Worm (Caenorhabditis elegans) whole organism, mixed stage, embryonic: ENCODE data around the gene C08F11.3.
"Not testable (repeated sequence)": the region's sequence is repeated elsewhere in the genome, so short reads cannot be mapped to it uniquely, and the experiment has no call there.

ENCODE experiments used
- bed-3 ChIP-seq: fragments of 200-800 bp; sonication (Bioruptor generic); optimal IDR thresholded peaks from 3 replicates; lab custom pipeline; 2018; ENCODE audit warnings: mild to moderate bottlenecking, missing genetic modification characterization, moderate library complexity, missing compliant biosample characterization
- blmp-1 ChIP-seq: fragments of 150-350 bp; optimal IDR thresholded peaks from 2 replicates; lab custom pipeline; 2014; ENCODE audit warnings: missing biosample characterization, missing genetic modification characterization
- ceh-39 ChIP-seq: fragments of 150-350 bp; optimal IDR thresholded peaks from 2 replicates; lab custom pipeline; 2014; ENCODE audit warnings: missing biosample characterization, missing genetic modification characterization
- ceh-43 ChIP-seq: fragments of 200-800 bp; sonication (Bioruptor generic); optimal IDR thresholded peaks from 2 replicates; lab custom pipeline; 2018; ENCODE audit warnings: mild to moderate bottlenecking, missing genetic modification characterization, moderate library complexity, missing compliant biosample characterization
- ces-1 ChIP-seq: fragments of 150-350 bp; optimal IDR thresholded peaks from 2 replicates; lab custom pipeline; 2014; ENCODE audit warnings: missing biosample characterization, missing genetic modification reagents, missing genetic modification characterization
- cnd-1 ChIP-seq: fragments of 200-800 bp; sonication (Bioruptor generic); optimal IDR thresholded peaks from 2 replicates; lab custom pipeline; 2018; ENCODE audit warnings: mild to moderate bottlenecking, missing genetic modification characterization, missing compliant biosample characterization
- drap-1 ChIP-seq: fragments of 200-800 bp; sonication (Bioruptor generic); optimal IDR thresholded peaks from 3 replicates; lab custom pipeline; 2018; ENCODE audit warnings: mild to moderate bottlenecking, missing genetic modification characterization, missing compliant biosample characterization
- elt-1 ChIP-seq: sonication (generic microtip); optimal IDR thresholded peaks from 2 replicates; lab custom pipeline; 2017; ENCODE audit warnings: missing genetic modification characterization, mild to moderate bottlenecking, missing compliant biosample characterization, antibody characterized with exemption, moderate library complexity, borderline replicate concordance; ENCODE audit not compliant: insufficient read depth
- elt-3 ChIP-seq: fragments of 150-350 bp; optimal IDR thresholded peaks from 2 replicates; lab custom pipeline; 2014; ENCODE audit warnings: missing biosample characterization, missing genetic modification characterization
- ham-2 ChIP-seq: fragments of 200-800 bp; sonication (Bioruptor generic); optimal IDR thresholded peaks from 2 replicates; lab custom pipeline; 2018; ENCODE audit warnings: mild to moderate bottlenecking, missing genetic modification characterization, missing compliant biosample characterization
- hlh-1 ChIP-seq: fragments of 150-350 bp; optimal IDR thresholded peaks from 2 replicates; lab custom pipeline; 2014; ENCODE audit warnings: missing biosample characterization, missing genetic modification reagents, missing genetic modification characterization
- lin-13 ChIP-seq: fragments of 150-350 bp; optimal IDR thresholded peaks from 2 replicates; lab custom pipeline; 2014; ENCODE audit warnings: missing biosample characterization, missing genetic modification characterization
- lsy-2 ChIP-seq: fragments of 150-350 bp; optimal IDR thresholded peaks from 2 replicates; lab custom pipeline; 2014; ENCODE audit warnings: missing biosample characterization, missing genetic modification characterization
- mab-5 ChIP-seq: fragments of 150-350 bp; optimal IDR thresholded peaks from 2 replicates; lab custom pipeline; 2014; ENCODE audit warnings: missing biosample characterization, missing genetic modification characterization
- mep-1 ChIP-seq: fragments of 150-350 bp; optimal IDR thresholded peaks from 2 replicates; lab custom pipeline; 2017; ENCODE audit warnings: missing biosample characterization, missing genetic modification reagents, missing genetic modification characterization, inconsistent platforms
- mls-2 ChIP-seq: sonication (generic microtip); optimal IDR thresholded peaks from 2 replicates; lab custom pipeline; 2016; ENCODE audit warnings: mild to moderate bottlenecking, missing genetic modification characterization, moderate library complexity, missing compliant biosample characterization
- nhr-12 ChIP-seq: fragments of 150-350 bp; optimal IDR thresholded peaks from 2 replicates; lab custom pipeline; 2014; ENCODE audit warnings: missing biosample characterization, missing genetic modification characterization
- nhr-2 ChIP-seq: fragments of 150-350 bp; optimal IDR thresholded peaks from 2 replicates; lab custom pipeline; 2014; ENCODE audit warnings: missing biosample characterization, missing genetic modification characterization
- nhr-237 ChIP-seq: fragments of 150-350 bp; optimal IDR thresholded peaks from 2 replicates; lab custom pipeline; 2014; ENCODE audit warnings: missing biosample characterization, missing genetic modification characterization
- nhr-28 ChIP-seq: fragments of 150-350 bp; optimal IDR thresholded peaks from 2 replicates; lab custom pipeline; 2014; ENCODE audit warnings: missing biosample characterization, missing genetic modification characterization
- nhr-76 ChIP-seq: sonication (generic microtip); optimal IDR thresholded peaks from 2 replicates; lab custom pipeline; 2017; ENCODE audit warnings: missing biosample characterization, missing genetic modification characterization
- pha-4 ChIP-seq: fragments of 150-350 bp; optimal IDR thresholded peaks from 2 replicates; lab custom pipeline; 2018; ENCODE audit warnings: missing biosample characterization, missing genetic modification reagents, missing genetic modification characterization
- sem-2 ChIP-seq: fragments of 200-800 bp; sonication (Bioruptor generic); optimal IDR thresholded peaks from 2 replicates; lab custom pipeline; 2018; ENCODE audit warnings: mild to moderate bottlenecking, missing genetic modification characterization, missing compliant biosample characterization
- snpc-4 ChIP-seq: fragments of 150-350 bp; optimal IDR thresholded peaks from 2 replicates; lab custom pipeline; 2014; ENCODE audit warnings: missing biosample characterization, missing genetic modification characterization
- sptf-1 ChIP-seq: sonication (generic microtip); optimal IDR thresholded peaks from 2 replicates; lab custom pipeline; 2017; ENCODE audit warnings: mild to moderate bottlenecking, missing genetic modification characterization, moderate library complexity, missing compliant biosample characterization
- tbx-8 ChIP-seq: fragments of 200-800 bp; sonication (Bioruptor generic); optimal IDR thresholded peaks from 2 replicates; lab custom pipeline; 2018; ENCODE audit warnings: mild to moderate bottlenecking, missing genetic modification characterization, moderate library complexity, missing compliant biosample characterization
- unc-120 ChIP-seq: sonication (generic microtip); optimal IDR thresholded peaks from 2 replicates; lab custom pipeline; 2017; ENCODE audit warnings: missing genetic modification characterization, missing compliant biosample characterization; ENCODE audit not compliant: poor library complexity, severe bottlenecking
- unc-39 ChIP-seq: fragments of 150-350 bp; optimal IDR thresholded peaks from 2 replicates; lab custom pipeline; 2014; ENCODE audit warnings: missing biosample characterization, missing genetic modification characterization
- unc-62 ChIP-seq: fragments of 150-350 bp; optimal IDR thresholded peaks from 2 replicates; lab custom pipeline; 2014; ENCODE audit warnings: missing biosample characterization, missing genetic modification reagents, missing genetic modification characterization
- zip-8 ChIP-seq: fragments of 150-350 bp; optimal IDR thresholded peaks from 2 replicates; lab custom pipeline; 2014; ENCODE audit warnings: missing biosample characterization, missing genetic modification characterization
- ztf-11 ChIP-seq: fragments of 150-350 bp; optimal IDR thresholded peaks from 2 replicates; lab custom pipeline; 2014; ENCODE audit warnings: missing biosample characterization, missing genetic modification characterization

C08F11.3 gene

DNA sequence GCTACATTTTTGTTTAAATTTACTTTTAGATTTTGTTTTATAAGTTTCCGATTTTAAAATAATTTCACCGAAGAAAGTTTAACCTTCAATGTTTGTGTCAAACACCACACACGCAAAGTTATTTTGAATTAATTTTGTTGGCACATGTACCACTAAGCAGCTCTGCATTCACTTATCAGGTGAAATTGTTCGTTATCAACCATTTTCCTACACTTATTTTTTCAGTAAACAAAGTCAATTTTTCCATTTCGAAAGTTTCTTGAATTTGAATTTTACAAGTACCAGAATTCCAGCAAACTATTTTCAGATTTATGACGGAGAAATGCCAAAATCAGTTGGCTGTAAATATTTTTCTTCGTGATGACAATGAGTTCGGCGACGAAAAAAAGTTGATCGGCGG is at the start of gene C08F11.3:
C08F11.3 (plus strand) TSS at position 301 of the 400 bp plus-strand sequence.
- TF ChIP-seq drap-1 (GFP tag; lab: Kevin White, UChicago) (no peak), unc-62 (GFP tag; lab: Kevin White, UChicago) (no peak), snpc-4 (no peak), lin-13 (tag; lab: Kevin White, UChicago) (no peak), zip-8 (tag; lab: Kevin White, UChicago) (no peak), ceh-43 (no peak), elt-1 (tag; lab: Kevin White, UChicago) (no peak), ceh-39 (tag; lab: Kevin White, UChicago) (no peak)
- TF ChIP-seq, all 35 proteins: peak for 0

DNA sequence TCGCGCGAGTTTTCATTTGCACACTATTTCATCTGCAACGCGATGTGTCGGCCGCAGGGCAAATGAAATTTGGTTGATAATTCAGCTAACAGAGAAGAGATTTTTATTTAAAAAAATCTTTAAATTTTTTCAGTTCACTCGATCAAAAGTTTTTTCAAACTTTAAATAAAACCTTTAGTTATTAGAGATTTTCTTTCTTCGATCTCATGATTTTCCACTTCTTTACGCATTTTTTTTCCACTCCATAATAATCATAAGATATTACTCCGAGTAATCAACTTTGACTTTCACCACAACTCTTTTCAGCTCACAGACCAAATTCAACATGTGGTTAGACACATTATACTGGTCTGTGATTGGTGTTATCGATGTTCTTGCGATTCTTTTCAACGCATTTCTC is 44.6 kb upstream of the C08F11.3 start, which contains the start of gene srd-10:
srd-10 (plus strand) TSS at position 301 of the 400 bp plus-strand sequence.
- TF ChIP-seq ham-2 (GFP tag; lab: Kevin White, UChicago) (no peak), nhr-76 (tag; lab: Kevin White, UChicago) (no peak), lin-13 (tag; lab: Kevin White, UChicago) (no peak), mab-5 (no peak), tbx-8 (GFP tag; lab: Kevin White, UChicago) (no peak), unc-120 (no peak), zip-8 (tag; lab: Kevin White, UChicago) (no peak), nhr-237 (tag; lab: Kevin White, UChicago) (no peak), nhr-12 (no peak), nhr-28 (tag; lab: Kevin White, UChicago) (no peak), snpc-4 (no peak), ceh-43 (no peak), lsy-2 (tag; lab: Kevin White, UChicago) (no peak), elt-1 (tag; lab: Kevin White, UChicago) (no peak), unc-62 (GFP tag; lab: Kevin White, UChicago) (no peak), elt-3 (tag; lab: Kevin White, UChicago) (no peak), nhr-2 (tag; lab: Kevin White, UChicago) (no peak), mls-2 (tag; lab: Kevin White, UChicago) (no peak), ztf-11 (tag; lab: Kevin White, UChicago) (no peak)

DNA sequence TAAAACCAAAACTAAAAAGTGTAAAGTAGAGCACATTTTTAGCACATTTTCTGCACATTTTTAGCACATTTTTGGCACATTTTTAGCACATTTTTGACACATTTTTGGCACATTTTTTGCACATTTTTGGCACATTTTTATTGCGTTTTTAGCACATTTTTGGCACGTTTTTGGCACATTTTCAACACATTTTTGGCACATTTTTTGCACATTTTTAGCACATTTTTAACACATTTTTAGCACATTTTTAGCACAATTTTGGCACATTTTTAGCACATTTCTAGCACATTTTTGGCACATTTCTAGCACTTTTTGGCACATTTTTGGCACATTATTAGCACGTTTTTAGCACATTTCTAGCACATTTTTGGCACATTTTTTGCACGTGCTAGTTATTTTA is 43.6 kb upstream of the C08F11.3 start:
- no peak for TF ChIP-seq unc-120
- TF ChIP-seq hlh-1 (tag; lab: Kevin White, UChicago) = no peak
- TF ChIP-seq elt-1 (tag; lab: Kevin White, UChicago) = no peak
- no peak for TF ChIP-seq drap-1 (GFP tag; lab: Kevin White, UChicago)
- no peak for TF ChIP-seq tbx-8 (GFP tag; lab: Kevin White, UChicago)
- no peak for TF ChIP-seq sptf-1 (tag; lab: Kevin White, UChicago)
- TF ChIP-seq cnd-1 (tag; lab: Kevin White, UChicago) = no peak
- TF ChIP-seq mab-5 = no peak
- TF ChIP-seq mls-2 (tag; lab: Kevin White, UChicago) = no peak
- TF ChIP-seq mep-1 (tag; lab: Kevin White, UChicago) = no peak
- no peak for TF ChIP-seq nhr-2 (tag; lab: Kevin White, UChicago)
- no peak for TF ChIP-seq nhr-76 (tag; lab: Kevin White, UChicago)
- TF ChIP-seq ces-1 = no peak

DNA sequence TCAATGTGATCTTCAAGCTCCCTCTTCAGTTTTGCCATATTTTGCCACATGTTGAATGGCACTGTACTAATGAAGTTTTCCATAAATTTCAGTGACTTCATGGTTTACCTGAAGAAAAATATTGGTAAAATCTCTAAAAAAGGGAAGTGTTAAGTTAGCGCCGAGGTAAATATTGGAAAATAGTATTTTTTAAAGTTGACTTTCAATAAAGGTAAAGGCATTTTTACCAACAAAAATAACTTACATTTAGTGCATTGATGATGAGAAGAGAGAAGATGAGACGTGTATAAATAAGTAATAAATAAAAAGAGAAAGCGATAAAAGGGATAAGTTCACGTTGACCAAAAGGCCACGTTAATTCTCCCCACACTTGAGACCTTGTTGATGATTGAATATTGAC is 41.1 kb upstream of the C08F11.3 start, which contains the start of gene Y45F10B.8:
Y45F10B.8 (minus strand) TSS at position 101 of the 400 bp plus-strand sequence.
- TF ChIP-seq nhr-76 (tag; lab: Kevin White, UChicago); blmp-1; tbx-8 (GFP tag; lab: Kevin White, UChicago): not testable (repeated sequence)

DNA sequence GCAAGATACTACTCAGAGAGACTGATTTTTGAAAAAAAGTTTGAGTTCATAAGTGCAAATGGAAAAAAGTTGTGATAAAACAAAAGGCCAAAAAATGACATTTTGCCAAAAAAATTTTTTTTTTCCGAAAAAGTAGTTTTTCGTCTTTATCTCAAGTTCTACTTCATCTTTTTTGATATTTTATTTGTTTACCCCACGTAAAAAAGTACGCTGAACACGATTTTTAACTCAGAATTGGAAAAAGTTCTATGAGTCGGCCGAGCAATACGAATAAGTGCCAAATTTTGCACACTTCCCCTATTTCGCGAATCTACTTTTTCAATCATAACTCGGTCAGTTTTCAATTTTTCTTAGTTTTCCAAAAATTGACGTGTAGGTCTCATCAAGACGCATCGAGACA is 40.4 kb upstream of the C08F11.3 start, which contains the start of gene sru-16:
sru-16 (plus strand) TSS at position 301 of the 400 bp plus-strand sequence.
- TF ChIP-seq lsy-2 (tag; lab: Kevin White, UChicago); ceh-43; nhr-76 (tag; lab: Kevin White, UChicago): not testable (repeated sequence)
- TF ChIP-seq, all 35 proteins: peak for 0; not testable (repeated sequence) for 35

DNA sequence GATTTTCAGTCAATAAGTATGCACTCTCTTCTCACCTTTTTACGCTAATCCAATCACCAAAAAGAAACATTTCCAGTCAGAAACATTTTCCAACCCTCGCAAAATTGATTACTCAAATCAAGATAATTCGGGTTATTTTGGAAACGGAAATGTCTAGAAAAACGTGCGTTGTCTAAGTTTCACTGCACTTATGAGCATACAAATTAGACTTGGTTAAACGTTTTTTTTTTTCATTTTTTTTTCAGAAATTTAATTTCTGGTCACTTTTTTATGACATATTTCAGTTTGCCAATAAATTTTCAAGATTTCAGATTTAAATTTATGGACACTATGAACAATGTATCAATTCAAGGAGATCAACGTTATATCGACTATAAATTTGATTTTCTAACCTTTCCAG is 36.4 kb upstream of the C08F11.3 start, which contains the start of gene sru-12:
sru-12 (plus strand) TSS at position 301 of the 400 bp plus-strand sequence.
- TF ChIP-seq unc-39 (tag; lab: Kevin White, UChicago) (no peak), pha-4 (no peak), bed-3 (GFP tag; lab: Kevin White, UChicago) (no peak), lin-13 (tag; lab: Kevin White, UChicago) (no peak), nhr-76 (tag; lab: Kevin White, UChicago) (no peak), ham-2 (GFP tag; lab: Kevin White, UChicago) (no peak), sem-2 (GFP tag; lab: Kevin White, UChicago) (no peak), ceh-43 (no peak)
